Worm (Caenorhabditis elegans) whole organism, early embryonic: ENCODE measurements around the gene Y39A3B.1.

Experiments
- ama-1 ChIP-seq: fragments of 150-350 bp; optimal IDR thresholded peaks from 2 replicates; lab custom pipeline; 2014
- hmbx-1 ChIP-seq: sonication (generic microtip); optimal IDR thresholded peaks from 2 replicates; lab custom pipeline; 2016; ENCODE audit warnings: mild to moderate bottlenecking, missing genetic modification characterization, missing compliant biosample characterization
- pes-1 ChIP-seq: fragments of 200-800 bp; sonication (Bioruptor generic); IDR thresholded peaks from 2 replicates; pipeline ENCODE4 v1.3.6; 2022; ENCODE audit warnings: missing genetic modification reagents, missing genetic modification characterization, missing compliant biosample characterization
- scrt-1 ChIP-seq: fragments of 200-800 bp; sonication (Bioruptor generic); IDR thresholded peaks from 2 replicates; pipeline ENCODE4 v1.3.6; 2022; ENCODE audit warnings: missing genetic modification characterization, missing compliant biosample characterization
- tbx-11 ChIP-seq: fragments of 200-800 bp; sonication (Bioruptor generic); IDR thresholded peaks from 2 replicates; pipeline ENCODE4 v1.3.6; 2022; ENCODE audit warnings: missing genetic modification characterization, missing compliant biosample characterization
- tbx-37 ChIP-seq: fragments of 200-800 bp; sonication (Bioruptor generic); conservative IDR thresholded peaks from 2 replicates; pipeline ENCODE4 v1.3.6; 2022; ENCODE audit warnings: missing genetic modification reagents, missing genetic modification characterization, missing compliant biosample characterization
- tra-4 ChIP-seq: sonication (generic microtip); optimal IDR thresholded peaks from 2 replicates; lab custom pipeline; 2017; ENCODE audit warnings: missing genetic modification characterization, missing compliant biosample characterization

DNA sequence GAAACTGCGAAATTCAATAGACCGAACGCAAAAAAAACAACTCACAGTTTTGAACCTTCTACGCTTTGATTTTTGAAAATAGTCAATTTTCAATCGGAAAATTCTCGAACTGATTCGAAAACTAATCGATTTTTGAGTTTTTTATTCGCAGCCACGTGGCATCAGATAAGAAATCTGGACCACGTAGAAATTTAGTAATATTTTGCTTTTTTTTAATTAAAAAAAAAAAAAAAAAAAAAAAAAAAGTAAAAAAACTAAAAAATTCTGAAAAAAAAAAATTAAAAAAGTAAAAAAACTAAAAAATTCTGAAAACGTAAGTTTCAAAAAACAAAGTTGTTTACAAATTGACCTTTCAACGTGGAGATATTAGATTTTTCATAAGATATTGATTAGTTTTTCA is 29.2 kb upstream of the Y39A3B.1 start, which contains the start of gene R155.3:
- TF ChIP-seq ama-1 (lab: Kevin White, UChicago), result no peak
- no peak for TF ChIP-seq tbx-37
- TF ChIP-seq hmbx-1, result no peak
- no peak for TF ChIP-seq tbx-11 (GFP tag; lab: Robert Waterston, UW)
- TF ChIP-seq scrt-1 (GFP tag; lab: Robert Waterston, UW), result no peak
- no peak for TF ChIP-seq tra-4 (tag; lab: Kevin White, UChicago)
- TF ChIP-seq pes-1 (GFP tag; lab: Robert Waterston, UW), result no peak
